Worm (Caenorhabditis elegans): ENCODE measurements around the gene H06I04.3.

Gene H06I04.3

DNA sequence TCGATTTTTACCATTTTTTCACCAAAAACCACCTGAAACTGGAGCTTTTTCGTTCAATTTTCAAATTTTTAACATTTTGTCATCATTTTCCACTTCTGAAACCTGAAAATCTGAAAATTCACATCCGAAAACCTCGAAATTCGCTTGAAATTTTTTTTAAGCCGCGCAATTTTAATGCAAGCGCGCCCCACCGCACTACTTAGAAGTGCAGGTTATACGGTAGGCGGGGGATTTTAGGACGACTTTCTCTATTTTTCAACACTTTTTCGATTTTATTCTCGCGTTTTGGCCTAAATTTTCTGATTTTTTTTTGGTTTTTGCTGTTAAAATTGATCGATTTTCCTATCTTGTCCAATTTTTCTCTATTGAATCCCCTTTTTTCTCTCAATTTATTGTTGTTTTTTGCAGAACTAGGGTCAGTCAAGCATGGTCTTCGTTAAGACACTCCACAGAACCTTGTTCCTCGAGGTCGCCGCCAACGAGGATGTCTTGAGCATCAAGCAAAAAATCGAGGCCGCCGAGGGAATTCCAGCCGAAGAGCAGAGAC lies 2.3 kb upstream of the H06I04.3 start, which contains the start of gene ubl-1 (continued):
- peak; percentile 74 for TF ChIP-seq madf-6 (GFP tag; IDR thresholded peaks at IDR 0.05)
- TF ChIP-seq lir-1 (GFP tag; conservative IDR thresholded peaks at IDR 0.05): no peak
- TF ChIP-seq nfyb-1 (GFP tag; IDR thresholded peaks at IDR 0.05): no peak
- TF ChIP-seq hmg-1.2 (GFP tag; IDR thresholded peaks at IDR 0.05): peak; percentile 55; the same call in 1 of the 2 replicates
- TF ChIP-seq sea-2 (GFP tag; IDR thresholded peaks at IDR 0.05): no peak
- peak; percentile 3 for TF ChIP-seq athp-1 (tag; optimal IDR thresholded peaks at IDR 0.05)
- TF ChIP-seq F23B12.7 (tag; optimal IDR thresholded peaks at IDR 0.05; ENCODE audit: insufficient read depth): peak; percentile 68
- no peak for TF ChIP-seq T26A5.8 (tag; optimal IDR thresholded peaks at IDR 0.05)
- TF ChIP-seq zfh-2 (GFP tag; conservative IDR thresholded peaks at IDR 0.05): no peak
- peak; percentile 29 for TF ChIP-seq F49E8.2 (tag; optimal IDR thresholded peaks at IDR 0.05; ENCODE audit: insufficient read depth)
- TF ChIP-seq hrde-1 (tag; optimal IDR thresholded peaks at IDR 0.05; ENCODE audit: borderline replicate concordance): no peak
- TF ChIP-seq mxl-1 (tag; optimal IDR thresholded peaks at IDR 0.05): no peak
- TF ChIP-seq attf-3 (GFP tag; conservative IDR thresholded peaks at IDR 0.05): peak; percentile 84
- TF ChIP-seq snpc-3.4 (tag; optimal IDR thresholded peaks at IDR 0.05): peak; percentile 36
- TF ChIP-seq ZK185.1 (tag; optimal IDR thresholded peaks at IDR 0.05; ENCODE audit: poor library complexity, severe bottlenecking): peak; percentile 59
- peak; percentile 78 for TF ChIP-seq dpl-1 (GFP tag; optimal IDR thresholded peaks at IDR 0.05)
- no peak for TF ChIP-seq unc-130 (GFP tag; optimal IDR thresholded peaks at IDR 0.05)
- no peak for TF ChIP-seq bed-1 (GFP tag; IDR thresholded peaks at IDR 0.05)
- TF ChIP-seq aptf-3 (GFP tag; IDR thresholded peaks at IDR 0.05): no peak
- no peak for TF ChIP-seq ztf-3 (GFP tag; optimal IDR thresholded peaks at IDR 0.05)
- no peak for TF ChIP-seq ztf-6 (GFP tag; IDR thresholded peaks at IDR 0.05)
- peak; percentile 37; the same call in 1 of the 2 replicates for TF ChIP-seq Y95B8A.8 (GFP tag; IDR thresholded peaks at IDR 0.05)
- no peak for TF ChIP-seq ztf-25 (GFP tag; IDR thresholded peaks at IDR 0.05)
- TF ChIP-seq ceh-79 (tag; optimal IDR thresholded peaks at IDR 0.05): no peak
- no peak for TF ChIP-seq F10E7.11 (tag; optimal IDR thresholded peaks at IDR 0.05)
- TF ChIP-seq him-1 (tag; optimal IDR thresholded peaks at IDR 0.05): no peak
- no peak for TF ChIP-seq chd-7 (tag; optimal IDR thresholded peaks at IDR 0.05)
- peak; percentile 48; the same call in 1 of the 2 replicates for TF ChIP-seq D2030.7 (GFP tag; IDR thresholded peaks at IDR 0.05)
- TF ChIP-seq nhr-90 (tag; optimal IDR thresholded peaks at IDR 0.05): no peak
- no peak for TF ChIP-seq atf-7 (tag; optimal IDR thresholded peaks at IDR 0.05)
- no peak for TF ChIP-seq madf-8 (GFP tag; conservative IDR thresholded peaks at IDR 0.05)
- no peak for TF ChIP-seq Y79H2A.3 (GFP tag; conservative IDR thresholded peaks at IDR 0.05)
- TF ChIP-seq gei-17 (GFP tag; optimal IDR thresholded peaks at IDR 0.05): no peak
- no peak for TF ChIP-seq C17E4.6 (GFP tag; IDR thresholded peaks at IDR 0.05)
- TF ChIP-seq nfya-1 (tag; optimal IDR thresholded peaks at IDR 0.05; ENCODE audit: borderline replicate concordance, insufficient read depth): no peak
- TF ChIP-seq snpc-1.1 (tag; optimal IDR thresholded peaks at IDR 0.05; ENCODE audit: insufficient read depth): peak; percentile 40
- no peak for TF ChIP-seq Y67H2A.10 (GFP tag; conservative IDR thresholded peaks at IDR 0.05)
- TF ChIP-seq ceh-40 (GFP tag; IDR thresholded peaks at IDR 0.05): no peak
- TF ChIP-seq lag-1 (GFP tag; IDR thresholded peaks at IDR 0.05): no peak
- TF ChIP-seq rcor-1 (GFP tag; IDR thresholded peaks at IDR 0.05): peak; percentile 45; the same call in 1 of the 2 replicates
- no peak for TF ChIP-seq Y56A3A.18 (GFP tag; IDR thresholded peaks at IDR 0.05)
- no peak for TF ChIP-seq attf-6 (GFP tag; IDR thresholded peaks at IDR 0.05)
- TF ChIP-seq let-607 (tag; optimal IDR thresholded peaks at IDR 0.05): no peak
- TF ChIP-seq rpc-1 (optimal IDR thresholded peaks at IDR 0.05): peak; percentile 2
- TF ChIP-seq rpc-1 (tag; optimal IDR thresholded peaks at IDR 0.05): no peak
- no peak for TF ChIP-seq lsy-27 (tag; optimal IDR thresholded peaks at IDR 0.05; ENCODE audit: borderline replicate concordance, insufficient read depth)
- TF ChIP-seq B0035.1 (tag; optimal IDR thresholded peaks at IDR 0.05): no peak
